Fruit fly (Drosophila melanogaster) ovary, adult (tissue): ENCODE data around the gene CG43389.
A peak's percentile ranks its signal among the peaks of the same experiment; 100 is the strongest.

Source experiments
- CG17801 ChIP-seq: fragments of 200-800 bp; optimal IDR thresholded peaks from 2 replicates; lab custom pipeline; 2019; ENCODE audit warnings: missing biosample characterization, mild to moderate bottlenecking, missing genetic modification characterization, moderate library complexity; ENCODE audit not compliant: partially characterized antibody

The CG43389 gene

DNA sequence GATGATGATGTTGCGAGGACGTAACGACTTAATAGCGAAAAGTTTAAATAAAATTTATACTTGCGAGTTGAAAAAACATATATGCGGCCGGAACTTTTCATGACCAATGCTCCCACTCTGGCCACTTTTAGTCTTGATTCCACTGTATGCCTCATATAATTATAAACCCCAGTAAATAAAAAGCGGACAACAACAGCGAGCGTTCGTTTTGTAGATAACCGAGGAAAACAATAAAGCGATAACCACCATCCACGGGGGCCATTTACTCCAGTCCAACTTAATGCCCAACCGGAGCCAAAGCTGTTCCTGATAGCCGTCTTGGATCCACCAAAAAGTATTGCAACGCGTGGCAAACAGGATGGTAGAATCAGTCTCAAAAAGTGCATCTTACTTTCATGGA is 11.5 kb upstream of the CG43389 start:
- peak; percentile 22 for TF ChIP-seq CG17801 (GFP tag; lab: Kevin White, UChicago)

- no peak for TF ChIP-seq CG17801 (GFP tag; lab: Kevin White, UChicago)
These were observed 8.6 kb upstream of the CG43389 start, which contains the start of gene CG17746 for dm6 chr3L:3239033-3239752. TSS of gene CG17746 (minus strand) at chr3L:3239578.

dm6 chr3L:3239785-3240596 is 7.8 kb upstream of the CG43389 start:
- TF ChIP-seq CG17801 (GFP tag; lab: Kevin White, UChicago), result peak; percentile 42

- no peak for TF ChIP-seq CG17801 (GFP tag; lab: Kevin White, UChicago)
These were observed 7.0 kb upstream of the CG43389 start for dm6 chr3L:3240597-3241367.

DNA sequence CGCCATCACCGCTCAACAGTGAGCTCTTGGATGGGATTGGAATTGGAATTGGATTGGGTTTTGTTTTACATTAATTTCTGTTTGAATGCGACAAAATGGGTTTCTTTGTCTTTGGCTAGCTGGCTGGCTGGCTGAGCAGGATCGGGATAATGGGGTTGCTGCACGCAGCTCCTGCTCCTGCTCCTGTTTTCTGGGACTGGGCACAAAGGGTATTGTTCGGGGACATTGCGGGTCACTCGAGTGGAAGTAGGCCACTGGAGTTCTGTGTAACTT is 6.5 kb upstream of the CG43389 start:
- no peak for TF ChIP-seq CG17801 (GFP tag; lab: Kevin White, UChicago)

- TF ChIP-seq CG17801 (GFP tag; lab: Kevin White, UChicago), result no peak
These were observed 5.4 kb upstream of the CG43389 start for dm6 chr3L:3242121-3243083.

dm6 chr3L:3244244-3245144 is 3.3 kb upstream of the CG43389 start, which contains the start of gene CG12078:
TSS of gene CG12078 (minus strand) at chr3L:3244294.
- no peak for TF ChIP-seq CG17801 (GFP tag; lab: Kevin White, UChicago)

DNA sequence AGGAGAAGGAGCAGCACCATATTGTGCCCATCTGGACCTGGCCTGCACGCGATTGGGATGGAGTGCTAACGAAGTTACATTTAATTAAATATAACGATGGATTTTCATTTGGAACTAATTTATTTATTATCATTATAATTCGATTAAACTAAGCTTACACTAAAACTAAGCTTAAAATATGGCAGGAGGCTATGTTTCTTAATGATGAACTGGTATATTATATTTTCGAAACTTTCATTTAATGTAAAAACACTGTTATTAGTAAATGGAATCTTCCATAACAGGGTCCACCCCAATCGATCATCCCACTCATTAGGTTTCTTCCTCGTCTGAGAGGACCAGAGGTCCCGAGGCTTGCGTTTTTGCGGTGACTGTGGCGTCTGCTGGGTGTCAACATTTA is 2.6 kb upstream of the CG43389 start:
- TF ChIP-seq CG17801 (GFP tag; lab: Kevin White, UChicago), result no peak

DNA sequence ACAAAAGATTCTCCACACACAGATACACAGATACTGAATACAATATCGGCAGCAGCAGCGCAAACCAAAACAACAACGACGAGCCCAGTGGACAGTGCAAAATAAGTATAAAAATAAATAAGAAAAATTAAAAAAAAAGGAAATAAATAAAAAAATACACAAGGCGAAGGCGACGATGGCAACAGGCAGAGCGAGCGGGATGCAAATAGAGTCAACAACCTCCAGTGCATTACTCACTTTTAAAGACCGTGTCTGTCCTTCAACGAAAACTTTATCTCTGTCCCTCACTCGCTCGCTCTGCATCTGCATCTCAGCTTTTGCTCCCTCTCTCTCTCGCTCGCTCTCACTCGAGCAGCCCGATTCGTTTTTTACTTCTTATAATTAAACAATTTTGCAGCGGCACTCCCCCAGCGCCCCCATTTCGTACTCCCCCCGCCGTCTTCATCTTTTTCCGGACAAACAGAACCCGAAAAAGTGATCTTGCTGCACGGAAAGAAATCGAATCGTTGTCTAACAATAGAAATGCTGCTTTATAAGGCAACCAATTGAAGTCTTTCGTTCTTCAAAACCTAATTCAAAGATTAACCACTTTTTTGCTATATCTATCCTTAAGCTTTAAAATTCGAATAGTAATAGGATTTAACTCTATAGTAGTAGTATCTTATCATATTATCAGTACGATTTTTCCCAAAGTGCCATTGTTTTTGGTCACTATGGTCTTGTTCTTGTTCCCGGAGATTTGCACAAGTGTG is 1.3 kb upstream of the CG43389 start:
- peak; percentile 45 for TF ChIP-seq CG17801 (GFP tag; lab: Kevin White, UChicago)

- peak; percentile 42 for TF ChIP-seq CG17801 (GFP tag; lab: Kevin White, UChicago)
These were observed 1.2 kb downstream of the CG43389 start for dm6 chr3L:3248714-3249663.

dm6 chr3L:3249664-3249996 is 1.8 kb downstream of the CG43389 start:
- TF ChIP-seq CG17801 (GFP tag; lab: Kevin White, UChicago), result no peak
